Worm (Caenorhabditis elegans) whole organism, L1 larva: ENCODE results near the gene rpt-3.

Experiments
- ama-1 ChIP-seq: fragments of 150-350 bp; optimal IDR thresholded peaks from 2 replicates; lab custom pipeline; 2014
- ceh-88 ChIP-seq: fragments of 200-800 bp; sonication (Bioruptor generic); IDR thresholded peaks from 2 replicates; pipeline ENCODE4 v1.3.6; 2022; ENCODE audit warnings: missing genetic modification characterization, missing compliant biosample characterization
- dpl-1 ChIP-seq, 3 experiments: fragments of 150-350 bp in 2 of 3; sonication (generic microtip) in 1 of 3; optimal IDR thresholded peaks; 2 replicates each; lab custom pipeline; 2014 to 2017; ENCODE audit warnings: missing biosample characterization in 3 of 3, missing genetic modification characterization in 3 of 3, missing genetic modification reagents in 3 of 3
- elt-2 ChIP-seq: sonication (generic microtip); optimal IDR thresholded peaks from 2 replicates; lab custom pipeline; 2016; ENCODE audit warnings: missing genetic modification characterization, mild to moderate bottlenecking, inconsistent platforms, missing compliant biosample characterization, missing genetic modification reagents
- nhr-11 ChIP-seq: fragments of 150-350 bp; optimal IDR thresholded peaks from 2 replicates; lab custom pipeline; 2014; ENCODE audit warnings: missing biosample characterization, missing genetic modification characterization
- pqm-1 ChIP-seq: sonication (generic microtip); optimal IDR thresholded peaks from 3 replicates; lab custom pipeline; 2017; ENCODE audit warnings: missing biosample characterization, missing genetic modification characterization
- unc-130 ChIP-seq: fragments of 150-350 bp; optimal IDR thresholded peaks from 2 replicates; lab custom pipeline; 2017; ENCODE audit warnings: missing biosample characterization, missing genetic modification characterization, inconsistent platforms
- unc-62 ChIP-seq: fragments of 150-350 bp; optimal IDR thresholded peaks from 2 replicates; lab custom pipeline; 2014; ENCODE audit warnings: missing biosample characterization, missing genetic modification reagents, missing genetic modification characterization
- zag-1 ChIP-seq: fragments of 150-350 bp; optimal IDR thresholded peaks from 2 replicates; lab custom pipeline; 2014; ENCODE audit warnings: missing biosample characterization, missing genetic modification characterization
- ztf-11 ChIP-seq, 2 experiments: sonication (generic microtip); optimal IDR thresholded peaks; 2 replicates each; lab custom pipeline; 2016 to 2017; ENCODE audit warnings: missing genetic modification characterization in 2 of 2, missing biosample characterization in 1 of 2, missing compliant biosample characterization in 1 of 2

DNA sequence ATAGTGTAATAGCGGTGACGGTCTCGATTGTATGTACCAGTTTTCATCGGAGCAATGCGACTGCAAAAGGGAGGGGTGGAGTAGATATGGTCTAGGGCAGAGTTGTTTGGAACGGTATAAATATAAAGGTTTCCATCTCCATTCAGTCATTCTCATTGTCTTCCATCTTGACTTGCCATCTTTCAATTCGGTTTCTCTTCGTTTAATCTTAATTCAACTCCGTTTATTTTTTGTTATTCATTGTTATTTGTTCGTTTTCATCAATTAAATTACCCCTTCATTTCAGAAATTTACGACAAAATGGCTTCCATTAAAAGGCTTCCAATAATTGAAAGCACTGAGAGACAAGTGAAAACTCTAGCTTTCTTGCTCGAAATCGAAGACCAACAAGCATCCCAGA lies 41.5 kb downstream of the rpt-3 start, which contains the start of gene C09E7.11:
- TF ChIP-seq ama-1 (lab: Kevin White, UChicago) (no peak), nhr-11 (tag; lab: Kevin White, UChicago) (no peak), unc-130 (no peak), dpl-1 (GFP tag; optimal IDR thresholded peaks at IDR 0.05; lab: Kevin White, UChicago) (no peak), ztf-11 (tag; optimal IDR thresholded peaks at IDR 0.05; lab: Kevin White, UChicago) (no peak), zag-1 (tag; lab: Kevin White, UChicago) (no peak), pqm-1 (tag; lab: Kevin White, UChicago) (no peak), unc-62 (GFP tag; lab: Kevin White, UChicago) (no peak), ceh-88 (GFP tag; lab: Robert Waterston, UW) (no peak), elt-2 (tag; lab: Kevin White, UChicago) (no peak)
